Worm (Caenorhabditis elegans): ENCODE measurements around the gene cdd-1.

cdd-1 gene

ce11 chrX:8235994-8236393, 25.0 kb upstream of the cdd-1 start, which contains the start of gene M60.4:
M60.4 (minus strand) TSS chrX:8236314.
- TF ChIP-seq F13C5.2 (tag; optimal IDR thresholded peaks at IDR 0.05) (no peak), tbx-37 (GFP tag; conservative IDR thresholded peaks at IDR 0.05) (no peak), hnd-1 (tag; optimal IDR thresholded peaks at IDR 0.05) (no peak)

ce11 chrX:8233554-8233953, 22.6 kb upstream of the cdd-1 start:
- no peak for TF ChIP-seq flt-1 (GFP tag; IDR thresholded peaks at IDR 0.05)
- no peak for TF ChIP-seq hmbx-1 (tag; optimal IDR thresholded peaks at IDR 0.05)
- no peak for TF ChIP-seq F13C5.2 (tag; optimal IDR thresholded peaks at IDR 0.05)
- TF ChIP-seq aly-1 (tag; optimal IDR thresholded peaks at IDR 0.05), result no peak
- no peak for TF ChIP-seq ets-7 (tag; optimal IDR thresholded peaks at IDR 0.05)
- TF ChIP-seq tbx-11 (GFP tag; IDR thresholded peaks at IDR 0.05), result no peak
- no peak for TF ChIP-seq sea-1 (GFP tag; conservative IDR thresholded peaks at IDR 0.05)
- TF ChIP-seq scrt-1 (GFP tag; IDR thresholded peaks at IDR 0.05), result no peak
- TF ChIP-seq hnd-1 (tag; optimal IDR thresholded peaks at IDR 0.05), result no peak
- no peak for TF ChIP-seq tra-4 (tag; optimal IDR thresholded peaks at IDR 0.05)
- TF ChIP-seq tbx-37 (GFP tag; conservative IDR thresholded peaks at IDR 0.05), result no peak
- no peak for TF ChIP-seq hmg-4 (GFP tag; optimal IDR thresholded peaks at IDR 0.05)
- no peak for TF ChIP-seq ceh-36 (tag; optimal IDR thresholded peaks at IDR 0.05)
- TF ChIP-seq B0310.2 (tag; optimal IDR thresholded peaks at IDR 0.05), result no peak
- TF ChIP-seq ceh-13 (GFP tag; optimal IDR thresholded peaks at IDR 0.05), result no peak

DNA sequence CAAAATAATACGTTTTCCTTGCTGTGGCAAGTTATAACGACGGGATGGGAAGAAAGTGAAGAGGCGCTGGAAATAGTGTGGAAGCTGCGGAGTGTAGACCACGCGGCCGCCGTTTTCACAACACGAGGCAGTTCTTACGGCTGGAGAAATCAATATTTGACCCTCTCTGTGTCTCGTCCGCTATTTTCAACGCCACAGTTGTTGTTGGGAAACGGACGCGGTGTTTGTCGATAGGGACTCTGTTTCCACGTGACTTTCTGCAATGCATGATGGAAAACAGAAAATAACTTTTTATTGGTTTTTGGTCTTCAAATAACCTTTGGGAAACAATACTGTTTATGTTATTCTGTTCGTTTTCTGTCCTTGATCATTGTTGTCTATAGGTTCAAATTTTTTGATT, 20.9 kb upstream of the cdd-1 start, which contains the start of gene K02A6.3:
Gene K02A6.3, minus strand, starts transcription at position 74 of the 400 bp plus-strand sequence.
- TF ChIP-seq hnd-1 (tag; optimal IDR thresholded peaks at IDR 0.05), result no peak
- no peak for TF ChIP-seq ceh-36 (tag; optimal IDR thresholded peaks at IDR 0.05)
- no peak for TF ChIP-seq ceh-13 (GFP tag; optimal IDR thresholded peaks at IDR 0.05)
- TF ChIP-seq B0310.2 (tag; optimal IDR thresholded peaks at IDR 0.05), result no peak
- no peak for TF ChIP-seq scrt-1 (GFP tag; IDR thresholded peaks at IDR 0.05)
- no peak for TF ChIP-seq tbx-11 (GFP tag; IDR thresholded peaks at IDR 0.05)
- TF ChIP-seq hmg-4 (GFP tag; optimal IDR thresholded peaks at IDR 0.05), result no peak
- no peak for TF ChIP-seq flt-1 (GFP tag; IDR thresholded peaks at IDR 0.05)
- TF ChIP-seq pes-1 (GFP tag; IDR thresholded peaks at IDR 0.05), result no peak
- TF ChIP-seq ama-1 (optimal IDR thresholded peaks at IDR 0.05), result no peak
- TF ChIP-seq aly-1 (tag; optimal IDR thresholded peaks at IDR 0.05), result no peak
- no peak for TF ChIP-seq hmbx-1 (tag; optimal IDR thresholded peaks at IDR 0.05)
- no peak for TF ChIP-seq ets-7 (tag; optimal IDR thresholded peaks at IDR 0.05)

- TF ChIP-seq tbx-37 (GFP tag; conservative IDR thresholded peaks at IDR 0.05), result no peak
- TF ChIP-seq tra-4 (tag; optimal IDR thresholded peaks at IDR 0.05), result no peak
- TF ChIP-seq ama-1 (optimal IDR thresholded peaks at IDR 0.05), result no peak
- TF ChIP-seq pes-1 (GFP tag; IDR thresholded peaks at IDR 0.05), result no peak
- TF ChIP-seq hmg-4 (GFP tag; optimal IDR thresholded peaks at IDR 0.05), result no peak
- no peak for TF ChIP-seq hmbx-1 (tag; optimal IDR thresholded peaks at IDR 0.05)
- TF ChIP-seq aly-1 (tag; optimal IDR thresholded peaks at IDR 0.05), result no peak
- no peak for TF ChIP-seq F13C5.2 (tag; optimal IDR thresholded peaks at IDR 0.05)
- TF ChIP-seq B0310.2 (tag; optimal IDR thresholded peaks at IDR 0.05), result no peak
- TF ChIP-seq ets-7 (tag; optimal IDR thresholded peaks at IDR 0.05), result no peak
- no peak for TF ChIP-seq sea-1 (GFP tag; conservative IDR thresholded peaks at IDR 0.05)
- no peak for TF ChIP-seq scrt-1 (GFP tag; IDR thresholded peaks at IDR 0.05)
- TF ChIP-seq tbx-11 (GFP tag; IDR thresholded peaks at IDR 0.05), result no peak
- no peak for TF ChIP-seq ceh-13 (GFP tag; optimal IDR thresholded peaks at IDR 0.05)
- no peak for TF ChIP-seq flt-1 (GFP tag; IDR thresholded peaks at IDR 0.05)
- no peak for TF ChIP-seq hnd-1 (tag; optimal IDR thresholded peaks at IDR 0.05)
- TF ChIP-seq ceh-36 (tag; optimal IDR thresholded peaks at IDR 0.05), result no peak
Observed at ce11 chrX:8230579-8230978, 19.6 kb upstream of the cdd-1 start.

- no peak for TF ChIP-seq hmg-4 (GFP tag; optimal IDR thresholded peaks at IDR 0.05)
- no peak for TF ChIP-seq hmbx-1 (tag; optimal IDR thresholded peaks at IDR 0.05)
- TF ChIP-seq aly-1 (tag; optimal IDR thresholded peaks at IDR 0.05), result no peak
- no peak for TF ChIP-seq ama-1 (optimal IDR thresholded peaks at IDR 0.05)
- no peak for TF ChIP-seq ceh-13 (GFP tag; optimal IDR thresholded peaks at IDR 0.05)
- TF ChIP-seq ets-7 (tag; optimal IDR thresholded peaks at IDR 0.05), result no peak
Observed at ce11 chrX:8229221-8229620, 18.3 kb upstream of the cdd-1 start.

DNA sequence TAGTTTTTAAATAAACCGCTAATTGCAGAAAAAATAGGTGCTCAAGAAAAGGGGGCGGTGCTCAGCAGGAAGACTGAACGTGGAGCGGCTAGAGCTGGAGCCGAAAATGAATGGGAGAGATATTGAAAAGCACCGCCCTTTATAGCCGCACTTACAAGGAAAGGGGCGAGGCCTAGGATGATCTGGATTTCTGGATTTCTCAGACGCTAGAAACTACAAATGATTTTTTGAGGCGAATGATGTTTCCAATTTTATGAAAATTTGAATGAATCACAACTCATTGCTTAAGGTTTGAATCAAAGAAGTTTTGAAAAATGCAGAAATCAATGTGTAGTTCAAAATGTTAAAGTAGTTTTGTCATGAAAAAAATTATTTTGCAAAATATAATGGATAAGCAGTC, 14.0 kb upstream of the cdd-1 start, which contains the start of gene K02A6.2:
Gene K02A6.2, minus strand, starts transcription at position 101 of the 400 bp plus-strand sequence.
- TF ChIP-seq tbx-11 (GFP tag; IDR thresholded peaks at IDR 0.05), result no peak
- no peak for TF ChIP-seq flt-1 (GFP tag; IDR thresholded peaks at IDR 0.05)
- TF ChIP-seq ama-1 (optimal IDR thresholded peaks at IDR 0.05), result no peak
- TF ChIP-seq aly-1 (tag; optimal IDR thresholded peaks at IDR 0.05), result no peak
- TF ChIP-seq scrt-1 (GFP tag; IDR thresholded peaks at IDR 0.05), result no peak
- TF ChIP-seq hnd-1 (tag; optimal IDR thresholded peaks at IDR 0.05), result no peak
- TF ChIP-seq tra-4 (tag; optimal IDR thresholded peaks at IDR 0.05), result no peak

DNA sequence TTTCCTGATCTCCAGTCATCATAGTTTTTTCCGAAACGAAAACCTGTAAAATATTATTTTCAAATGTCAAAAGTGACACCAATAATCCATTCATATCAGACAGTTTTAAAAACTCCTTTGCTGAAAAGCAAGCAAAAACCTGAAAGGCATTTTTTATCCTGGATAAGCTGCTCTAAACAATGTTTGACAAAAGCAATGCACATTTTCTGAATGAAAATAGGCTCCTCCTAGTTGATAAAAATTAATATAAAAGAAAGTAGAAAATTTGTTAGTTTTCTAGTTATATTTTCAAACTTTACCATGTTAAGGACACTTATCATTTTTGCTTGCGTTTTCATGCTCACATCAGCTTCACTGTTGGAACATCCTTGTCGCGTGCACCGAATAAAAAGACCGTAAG, 8.5 kb upstream of the cdd-1 start, which contains the start of gene K02A6.1:
Gene K02A6.1, plus strand, starts transcription at position 301 of the 400 bp plus-strand sequence.
- TF ChIP-seq hmbx-1 (tag; optimal IDR thresholded peaks at IDR 0.05) (no peak), F13C5.2 (tag; optimal IDR thresholded peaks at IDR 0.05) (no peak), sea-1 (GFP tag; conservative IDR thresholded peaks at IDR 0.05) (no peak), tra-4 (tag; optimal IDR thresholded peaks at IDR 0.05) (no peak), ceh-36 (tag; optimal IDR thresholded peaks at IDR 0.05) (no peak), ama-1 (optimal IDR thresholded peaks at IDR 0.05) (no peak), scrt-1 (GFP tag; IDR thresholded peaks at IDR 0.05) (no peak), pes-1 (GFP tag; IDR thresholded peaks at IDR 0.05) (no peak), tbx-37 (GFP tag; conservative IDR thresholded peaks at IDR 0.05) (no peak), ceh-13 (GFP tag; optimal IDR thresholded peaks at IDR 0.05) (no peak), B0310.2 (tag; optimal IDR thresholded peaks at IDR 0.05) (no peak)

DNA sequence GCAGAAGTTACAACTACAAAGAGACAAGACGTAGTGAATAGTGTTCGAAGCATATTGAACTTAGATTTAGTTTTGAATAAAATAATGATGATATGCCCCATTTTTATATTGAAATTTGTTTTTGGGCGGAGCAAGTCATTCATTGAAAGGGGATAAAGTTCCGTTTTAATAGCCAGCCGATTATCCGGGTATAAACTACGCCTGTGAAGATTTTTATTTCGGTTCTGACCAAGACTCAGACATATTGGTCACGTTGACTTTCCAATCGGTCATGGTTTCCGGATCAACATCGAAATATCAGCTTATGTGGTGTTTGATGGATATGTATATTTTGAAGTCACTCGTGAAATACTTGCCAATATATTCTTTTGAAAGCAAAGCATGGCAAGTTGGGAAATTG, 7.7 kb upstream of the cdd-1 start, which contains the start of gene K02A6.4:
Gene K02A6.4, minus strand, starts transcription at position 101 of the 400 bp plus-strand sequence.
- TF ChIP-seq hmbx-1 (tag; optimal IDR thresholded peaks at IDR 0.05) (no peak), ets-7 (tag; optimal IDR thresholded peaks at IDR 0.05) (no peak), flt-1 (GFP tag; IDR thresholded peaks at IDR 0.05) (no peak), hmg-4 (GFP tag; optimal IDR thresholded peaks at IDR 0.05) (no peak), tra-4 (tag; optimal IDR thresholded peaks at IDR 0.05) (no peak), F13C5.2 (tag; optimal IDR thresholded peaks at IDR 0.05) (no peak), tbx-11 (GFP tag; IDR thresholded peaks at IDR 0.05) (no peak), ceh-36 (tag; optimal IDR thresholded peaks at IDR 0.05) (no peak), aly-1 (tag; optimal IDR thresholded peaks at IDR 0.05) (no peak), tbx-37 (GFP tag; conservative IDR thresholded peaks at IDR 0.05) (no peak), ama-1 (optimal IDR thresholded peaks at IDR 0.05) (no peak), hnd-1 (tag; optimal IDR thresholded peaks at IDR 0.05) (no peak), B0310.2 (tag; optimal IDR thresholded peaks at IDR 0.05) (no peak), scrt-1 (GFP tag; IDR thresholded peaks at IDR 0.05) (no peak), pes-1 (GFP tag; IDR thresholded peaks at IDR 0.05) (no peak), ceh-13 (GFP tag; optimal IDR thresholded peaks at IDR 0.05) (no peak)
